Worm (Caenorhabditis elegans): ENCODE data around the gene tba-4.

The tba-4 gene

DNA sequence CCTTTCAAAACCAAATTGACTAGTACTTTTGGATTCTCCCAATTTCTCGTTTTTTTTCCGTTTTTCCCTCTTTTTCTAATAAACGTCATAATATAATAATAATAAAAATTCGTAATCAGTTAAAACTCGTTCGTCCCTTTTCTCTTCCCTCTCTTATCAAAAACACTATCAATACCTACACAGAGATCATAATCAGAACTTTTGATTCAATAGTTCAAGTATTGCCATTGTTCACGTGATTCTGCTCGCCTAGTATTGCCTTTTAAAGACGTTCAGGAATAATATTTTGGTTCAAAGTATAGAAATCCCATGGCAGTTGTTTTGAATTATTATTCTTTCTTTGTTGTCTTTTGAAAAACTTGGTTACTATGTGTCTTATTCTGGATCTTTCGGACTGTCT, 6.2 kb downstream of the tba-4 start:
- TF ChIP-seq elt-1 (tag; optimal IDR thresholded peaks at IDR 0.05) (no peak), lsy-12 (tag; optimal IDR thresholded peaks at IDR 0.05) (peak; percentile 3), R02D3.7 (tag; optimal IDR thresholded peaks at IDR 0.05) (no peak), unc-39 (tag; optimal IDR thresholded peaks at IDR 0.05) (no peak), nhr-23 (tag; optimal IDR thresholded peaks at IDR 0.05) (no peak), pqm-1 (tag; optimal IDR thresholded peaks at IDR 0.05) (peak; percentile 97), snpc-4 (tag; optimal IDR thresholded peaks at IDR 0.05) (peak; percentile 34), fkh-10 (GFP tag; optimal IDR thresholded peaks at IDR 0.05) (no peak), ZK546.5 (tag; optimal IDR thresholded peaks at IDR 0.05) (no peak), fos-1 (tag; optimal IDR thresholded peaks at IDR 0.05) (no peak), nhr-25 (tag; optimal IDR thresholded peaks at IDR 0.05) (peak; percentile 2), nhr-28 (tag; optimal IDR thresholded peaks at IDR 0.05) (no peak), ztf-4 (tag; optimal IDR thresholded peaks at IDR 0.05) (no peak), ceh-16 (tag; optimal IDR thresholded peaks at IDR 0.05) (no peak), fkh-2 (tag; optimal IDR thresholded peaks at IDR 0.05) (no peak), mdl-1 (tag; optimal IDR thresholded peaks at IDR 0.05) (no peak), mml-1 (tag; optimal IDR thresholded peaks at IDR 0.05) (no peak), eor-1 (tag; optimal IDR thresholded peaks at IDR 0.05) (no peak), nhr-67 (tag; optimal IDR thresholded peaks at IDR 0.05) (no peak), ztf-11 (tag; optimal IDR thresholded peaks at IDR 0.05) (no peak), aly-2 (tag; optimal IDR thresholded peaks at IDR 0.05) (no peak), pha-4 (tag; optimal IDR thresholded peaks at IDR 0.05) (peak; percentile 44), daf-12 (tag; optimal IDR thresholded peaks at IDR 0.05) (no peak), nhr-43 (tag; optimal IDR thresholded peaks at IDR 0.05; ENCODE audit: poor library complexity, severe bottlenecking) (peak; percentile 24), egl-5 (tag; optimal IDR thresholded peaks at IDR 0.05) (no peak), nhr-237 (tag; optimal IDR thresholded peaks at IDR 0.05) (no peak), elt-3 (tag; optimal IDR thresholded peaks at IDR 0.05) (peak; percentile 16 to 65 (median 18)), jun-1 (tag; optimal IDR thresholded peaks at IDR 0.05) (peak; percentile 73), elt-2 (tag; optimal IDR thresholded peaks at IDR 0.05) (peak; percentile 93), ceh-28 (tag; optimal IDR thresholded peaks at IDR 0.05) (no peak), sea-2 (GFP tag; optimal IDR thresholded peaks at IDR 0.05) (no peak), unc-62 (GFP tag; optimal IDR thresholded peaks at IDR 0.05) (no peak), skn-1 (tag; optimal IDR thresholded peaks at IDR 0.05) (peak; percentile 34), egl-27 (tag; optimal IDR thresholded peaks at IDR 0.05) (no peak), nfya-1 (tag; optimal IDR thresholded peaks at IDR 0.05; ENCODE audit: insufficient read depth) (no peak), ceh-9 (tag; optimal IDR thresholded peaks at IDR 0.05) (no peak)

DNA sequence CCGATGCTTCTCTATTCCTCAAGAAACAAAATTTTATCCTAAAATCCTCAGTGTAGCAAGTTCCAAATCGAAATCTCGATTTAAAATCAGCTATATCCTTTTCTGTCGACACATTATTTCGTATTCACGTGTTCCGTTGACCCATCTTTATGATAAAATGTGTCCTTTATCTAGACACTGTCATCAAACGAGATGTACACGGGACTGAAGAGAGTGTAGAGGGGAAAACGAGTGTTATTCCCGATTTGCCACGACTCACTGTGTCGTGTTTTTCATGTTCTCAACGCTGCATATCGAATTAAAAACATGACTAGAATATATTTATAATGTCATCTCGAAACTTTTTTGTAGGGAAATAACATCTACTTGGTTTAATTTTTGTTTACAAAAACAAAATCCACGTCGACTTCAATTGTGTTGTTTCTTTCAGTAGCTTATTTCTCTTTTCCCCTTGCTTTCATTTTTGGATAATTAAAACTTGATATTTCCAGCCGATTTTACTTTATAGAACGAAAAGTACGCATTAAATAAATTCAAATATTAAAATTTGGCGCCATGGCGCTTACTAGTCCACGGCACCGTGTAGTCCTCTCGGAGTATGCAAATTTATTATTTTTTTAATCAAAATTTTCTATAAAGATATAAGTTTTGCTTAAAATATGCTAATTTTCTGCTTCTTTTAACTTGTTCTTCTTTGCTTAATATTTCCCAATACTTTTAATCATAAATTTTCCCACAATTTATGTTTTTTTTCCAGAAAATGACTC, 7.5 kb downstream of the tba-4 start, which contains the start of gene metr-1:
Gene metr-1, plus strand, starts transcription at position 758 of the 767 bp plus-strand sequence.
- no peak for TF ChIP-seq snpc-4 (tag; optimal IDR thresholded peaks at IDR 0.05)
- TF ChIP-seq ztf-4 (tag; optimal IDR thresholded peaks at IDR 0.05) = no peak
- TF ChIP-seq elt-2 (tag; optimal IDR thresholded peaks at IDR 0.05) = peak; percentile 68
- no peak for TF ChIP-seq unc-39 (tag; optimal IDR thresholded peaks at IDR 0.05)
- TF ChIP-seq lin-39 (tag; optimal IDR thresholded peaks at IDR 0.05) = no peak
- TF ChIP-seq skn-1 (tag; optimal IDR thresholded peaks at IDR 0.05) = no peak
- peak; percentile 52 for TF ChIP-seq nhr-23 (tag; optimal IDR thresholded peaks at IDR 0.05)
- TF ChIP-seq egl-5 (tag; optimal IDR thresholded peaks at IDR 0.05) = no peak
- TF ChIP-seq ztf-11 (tag; optimal IDR thresholded peaks at IDR 0.05) = no peak
- no peak for TF ChIP-seq nhr-11 (tag; optimal IDR thresholded peaks at IDR 0.05)
- peak; percentile 46 for TF ChIP-seq nhr-25 (tag; optimal IDR thresholded peaks at IDR 0.05)
- TF ChIP-seq fos-1 (tag; optimal IDR thresholded peaks at IDR 0.05) = no peak
- TF ChIP-seq hmg-11 (tag; optimal IDR thresholded peaks at IDR 0.05) = no peak
- no peak for TF ChIP-seq ceh-16 (tag; optimal IDR thresholded peaks at IDR 0.05)
- TF ChIP-seq lin-15B (tag; optimal IDR thresholded peaks at IDR 0.05) = peak; percentile 20
- no peak for TF ChIP-seq fkh-10 (GFP tag; optimal IDR thresholded peaks at IDR 0.05)
- no peak for TF ChIP-seq nhr-77 (tag; optimal IDR thresholded peaks at IDR 0.05)
- TF ChIP-seq ceh-9 (tag; optimal IDR thresholded peaks at IDR 0.05) = no peak
- no peak for TF ChIP-seq pqm-1 (tag; optimal IDR thresholded peaks at IDR 0.05)
- no peak for TF ChIP-seq elt-1 (tag; optimal IDR thresholded peaks at IDR 0.05)
- TF ChIP-seq pha-4 (tag; optimal IDR thresholded peaks at IDR 0.05) = no peak
- TF ChIP-seq nhr-12 (tag; optimal IDR thresholded peaks at IDR 0.05) = no peak
- no peak for TF ChIP-seq mml-1 (tag; optimal IDR thresholded peaks at IDR 0.05)
- TF ChIP-seq zag-1 (tag; optimal IDR thresholded peaks at IDR 0.05) = no peak
- TF ChIP-seq nfya-1 (tag; optimal IDR thresholded peaks at IDR 0.05; ENCODE audit: insufficient read depth) = peak; percentile 7
- TF ChIP-seq unc-62 (GFP tag; optimal IDR thresholded peaks at IDR 0.05) = no peak
- no peak for TF ChIP-seq nhr-28 (tag; optimal IDR thresholded peaks at IDR 0.05)
- no peak for TF ChIP-seq sea-2 (GFP tag; optimal IDR thresholded peaks at IDR 0.05)
- TF ChIP-seq jun-1 (tag; optimal IDR thresholded peaks at IDR 0.05) = no peak
- TF ChIP-seq ceh-82 (tag; optimal IDR thresholded peaks at IDR 0.05) = no peak
- TF ChIP-seq elt-3 (tag; optimal IDR thresholded peaks at IDR 0.05) = peak in 1 of 3 experiments; percentile 20
- no peak for TF ChIP-seq ceh-28 (tag; optimal IDR thresholded peaks at IDR 0.05)
- TF ChIP-seq tbx-2 (tag; optimal IDR thresholded peaks at IDR 0.05) = no peak
- TF ChIP-seq nhr-43 (tag; optimal IDR thresholded peaks at IDR 0.05; ENCODE audit: poor library complexity, severe bottlenecking) = peak; percentile 46
- TF ChIP-seq mdl-1 (tag; optimal IDR thresholded peaks at IDR 0.05) = no peak
- no peak for TF ChIP-seq egl-27 (tag; optimal IDR thresholded peaks at IDR 0.05)
- TF ChIP-seq aly-2 (tag; optimal IDR thresholded peaks at IDR 0.05) = no peak
- TF ChIP-seq lsy-12 (tag; optimal IDR thresholded peaks at IDR 0.05) = no peak
- no peak for TF ChIP-seq R02D3.7 (tag; optimal IDR thresholded peaks at IDR 0.05)
- TF ChIP-seq eor-1 (tag; optimal IDR thresholded peaks at IDR 0.05) = no peak

All from whole organism, L3 larva.